Fruit fly (Drosophila melanogaster) whole organism, embryonic: Measurements from ENCODE around the gene sesB.
A peak's percentile ranks its signal among the peaks of the same experiment; 100 is the strongest.

Source experiments
- Antp ChIP-seq: fragments of 200-800 bp; sonication (Bioruptor generic); optimal IDR thresholded peaks from 3 replicates; lab custom pipeline; 2016; ENCODE audit warnings: missing biosample characterization, missing genetic modification characterization
- CG10147 ChIP-seq: fragments of 200-800 bp; sonication (Bioruptor generic); optimal IDR thresholded peaks from 2 replicates; lab custom pipeline; 2019; ENCODE audit warnings: missing biosample characterization, mild to moderate bottlenecking, missing genetic modification characterization, moderate library complexity
- CG10543 ChIP-seq: fragments of 200-800 bp; sonication (Bioruptor generic); optimal IDR thresholded peaks from 3 replicates; lab custom pipeline; 2017; ENCODE audit warnings: missing biosample characterization, mild to moderate bottlenecking, missing genetic modification characterization, moderate library complexity
- CG10979 ChIP-seq: fragments of 200-800 bp; sonication (Bioruptor generic); optimal IDR thresholded peaks from 2 replicates; lab custom pipeline; 2018; ENCODE audit warnings: missing biosample characterization, mild to moderate bottlenecking, missing genetic modification characterization, moderate library complexity
- CG13894 ChIP-seq: fragments of 200-800 bp; sonication (Bioruptor generic); optimal IDR thresholded peaks from 3 replicates; lab custom pipeline; 2018; ENCODE audit warnings: missing biosample characterization, mild to moderate bottlenecking, missing genetic modification characterization, moderate library complexity
- CG15269 ChIP-seq: fragments of 200-800 bp; sonication (Bioruptor generic); optimal IDR thresholded peaks from 2 replicates; lab custom pipeline; 2018; ENCODE audit warnings: missing biosample characterization, mild to moderate bottlenecking, missing genetic modification characterization, moderate library complexity
- CG16815 ChIP-seq: fragments of 200-800 bp; sonication (Bioruptor generic); optimal IDR thresholded peaks from 3 replicates; lab custom pipeline; 2017; ENCODE audit warnings: missing biosample characterization, mild to moderate bottlenecking, missing genetic modification characterization
- CG17359 ChIP-seq: fragments of 200-800 bp; sonication (Bioruptor generic); optimal IDR thresholded peaks from 3 replicates; lab custom pipeline; 2018; ENCODE audit warnings: missing biosample characterization, mild to moderate bottlenecking, missing genetic modification characterization, moderate library complexity
- CG17912 ChIP-seq: fragments of 200-800 bp; sonication (Bioruptor generic); optimal IDR thresholded peaks from 2 replicates; lab custom pipeline; 2018; ENCODE audit warnings: missing biosample characterization, mild to moderate bottlenecking, missing genetic modification characterization
- CG18599 ChIP-seq: fragments of 200-800 bp; sonication (Bioruptor generic); optimal IDR thresholded peaks from 3 replicates; lab custom pipeline; 2017; ENCODE audit warnings: missing biosample characterization, missing genetic modification characterization, mild to moderate bottlenecking, moderate library complexity, missing genetic modification reagents
- CG18619 ChIP-seq: fragments of 200-800 bp; sonication (Bioruptor generic); optimal IDR thresholded peaks from 3 replicates; lab custom pipeline; 2017; ENCODE audit warnings: missing biosample characterization, mild to moderate bottlenecking, missing genetic modification characterization
- CG2875 ChIP-seq: fragments of 200-800 bp; sonication (Bioruptor generic); optimal IDR thresholded peaks from 2 replicates; lab custom pipeline; 2017; ENCODE audit warnings: missing biosample characterization, mild to moderate bottlenecking, missing genetic modification characterization, missing genetic modification reagents
- CG31441 ChIP-seq: fragments of 200-800 bp; sonication (Bioruptor generic); IDR thresholded peaks from 2 replicates; pipeline ENCODE4 v1.3.6; 2022; ENCODE audit warnings: missing biosample characterization, missing genetic modification characterization
- CG34376 ChIP-seq: fragments of 200-800 bp; sonication (Bioruptor generic); optimal IDR thresholded peaks from 2 replicates; lab custom pipeline; 2018; ENCODE audit warnings: missing biosample characterization, mild to moderate bottlenecking, missing genetic modification characterization
- CG7839 ChIP-seq: fragments of 200-800 bp; sonication (Bioruptor generic); optimal IDR thresholded peaks from 3 replicates; lab custom pipeline; 2018; ENCODE audit warnings: missing biosample characterization, mild to moderate bottlenecking, missing genetic modification characterization, moderate library complexity
- CrebB ChIP-seq: fragments of 200-800 bp; sonication (Bioruptor generic); optimal IDR thresholded peaks from 3 replicates; lab custom pipeline; 2018; ENCODE audit warnings: missing biosample characterization, mild to moderate bottlenecking, missing genetic modification characterization
- Dfd ChIP-seq, 2 experiments: fragments of >200 bp; optimal IDR thresholded peaks; 2 replicates each; lab custom pipeline; 2017; ENCODE audit warnings: missing biosample characterization in 2 of 2, missing genetic modification characterization in 2 of 2
- Dref ChIP-seq: fragments of 200-800 bp; sonication (Bioruptor generic); IDR thresholded peaks from 2 replicates; pipeline ENCODE4 v1.3.6; 2022; ENCODE audit warnings: missing biosample characterization, missing genetic modification characterization
- Eip74EF ChIP-seq, 2 experiments: fragments of 200-800 bp in 1 of 2; fragments of >200 bp in 1 of 2; sonication (Bioruptor generic) in 1 of 2; optimal IDR thresholded peaks; 2 replicates each; lab custom pipeline; 2017 to 2019; ENCODE audit warnings: missing biosample characterization in 2 of 2, missing genetic modification characterization in 2 of 2, mild to moderate bottlenecking in 1 of 2, moderate library complexity in 1 of 2
- Ets65A ChIP-seq: fragments of 200-800 bp; sonication (Bioruptor generic); peaks from one replicate; lab custom pipeline; 2016; ENCODE audit warnings: missing biosample characterization, missing genetic modification characterization
- HLH4C ChIP-seq: fragments of 200-800 bp; sonication (Bioruptor generic); IDR thresholded peaks from 3 replicates; pipeline ENCODE4 v1.3.6; 2022; ENCODE audit warnings: missing biosample characterization, missing genetic modification characterization; ENCODE audit not compliant: partially characterized antibody
- Hand ChIP-seq: fragments of 200-800 bp; sonication (Bioruptor generic); optimal IDR thresholded peaks from 2 replicates; lab custom pipeline; 2017; ENCODE audit warnings: mild to moderate bottlenecking, missing biosample characterization, missing genetic modification reagents, missing genetic modification characterization
- Hr51 ChIP-seq, 2 experiments: fragments of 200-800 bp; sonication (Bioruptor generic); optimal IDR thresholded peaks; 2 replicates in 1 of 2; 3 replicates in 1 of 2; lab custom pipeline; 2016 to 2018; ENCODE audit warnings: missing biosample characterization in 2 of 2, missing genetic modification characterization in 2 of 2, mild to moderate bottlenecking in 1 of 2, moderate library complexity in 1 of 2
- Med ChIP-seq: fragments of 200-800 bp; sonication (Bioruptor generic); peaks from one replicate; lab custom pipeline; 2016; ENCODE audit warnings: missing biosample characterization, missing genetic modification characterization, mild to moderate bottlenecking, inconsistent platforms, moderate library complexity
- Oaz ChIP-seq: fragments of 200-800 bp; sonication (Bioruptor generic); IDR thresholded peaks from 2 replicates; pipeline ENCODE4 v1.3.6; 2022; ENCODE audit warnings: missing biosample characterization, missing genetic modification characterization
- Rfx ChIP-seq: fragments of 200-800 bp; sonication (Bioruptor generic); IDR thresholded peaks from 2 replicates; pipeline ENCODE4 v1.3.6; 2022; ENCODE audit warnings: missing biosample characterization, missing genetic modification characterization
- Vsx1 ChIP-seq: fragments of 200-800 bp; sonication (Bioruptor generic); optimal IDR thresholded peaks from 2 replicates; lab custom pipeline; 2017; ENCODE audit warnings: missing biosample characterization, mild to moderate bottlenecking, missing genetic modification characterization, missing genetic modification reagents
- YL-1 ChIP-seq: fragments of 200-800 bp; sonication (Bioruptor generic); optimal IDR thresholded peaks from 3 replicates; lab custom pipeline; 2017; ENCODE audit warnings: missing biosample characterization, mild to moderate bottlenecking, missing genetic modification characterization
- bab2 ChIP-seq: fragments of 200-800 bp; sonication (Bioruptor generic); optimal IDR thresholded peaks from 2 replicates; lab custom pipeline; 2016; ENCODE audit warnings: missing biosample characterization, missing genetic modification characterization
- bcd ChIP-seq: fragments of 200-800 bp; sonication (Bioruptor generic); optimal IDR thresholded peaks from 2 replicates; lab custom pipeline; 2017; ENCODE audit warnings: missing biosample characterization, mild to moderate bottlenecking, missing genetic modification characterization
- chinmo ChIP-seq: fragments of 200-800 bp; sonication (Bioruptor generic); IDR thresholded peaks from 4 replicates; pipeline ENCODE4 v1.3.6; 2022; ENCODE audit warnings: missing biosample characterization, missing genetic modification characterization; ENCODE audit not compliant: partially characterized antibody
- dan ChIP-seq: fragments of 200-800 bp; sonication (Bioruptor generic); IDR thresholded peaks from 2 replicates; pipeline ENCODE4 v1.3.6; 2022; ENCODE audit warnings: missing biosample characterization, missing genetic modification characterization
- dmrt99B ChIP-seq: fragments of 200-800 bp; sonication (Bioruptor generic); optimal IDR thresholded peaks from 2 replicates; lab custom pipeline; 2018; ENCODE audit warnings: missing biosample characterization, mild to moderate bottlenecking, missing genetic modification characterization, moderate library complexity
- exex ChIP-seq: fragments of 200-800 bp; sonication (Bioruptor generic); optimal IDR thresholded peaks from 4 replicates; lab custom pipeline; 2018; ENCODE audit warnings: missing biosample characterization, mild to moderate bottlenecking, missing genetic modification characterization, moderate library complexity
- gem ChIP-seq: fragments of 200-800 bp; sonication (Bioruptor generic); optimal IDR thresholded peaks from 2 replicates; lab custom pipeline; 2019; ENCODE audit warnings: missing biosample characterization, mild to moderate bottlenecking, missing genetic modification characterization, moderate library complexity
- grau ChIP-seq: fragments of 200-800 bp; optimal IDR thresholded peaks from 3 replicates; lab custom pipeline; 2019; ENCODE audit warnings: missing biosample characterization, mild to moderate bottlenecking, missing genetic modification characterization, moderate library complexity
- gsb-n ChIP-seq: fragments of 200-800 bp; sonication (Bioruptor generic); optimal IDR thresholded peaks from 3 replicates; lab custom pipeline; 2018; ENCODE audit warnings: missing biosample characterization, mild to moderate bottlenecking, missing genetic modification characterization
- gt ChIP-seq: fragments of 200-800 bp; sonication (Bioruptor generic); IDR thresholded peaks from 2 replicates; pipeline ENCODE4 v1.3.6; 2022; ENCODE audit warnings: missing biosample characterization, missing genetic modification characterization
- ind ChIP-seq: fragments of 200-800 bp; sonication (Bioruptor generic); optimal IDR thresholded peaks from 3 replicates; lab custom pipeline; 2016; ENCODE audit warnings: missing biosample characterization, missing genetic modification characterization
- lmd ChIP-seq: fragments of 200-800 bp; sonication (Bioruptor generic); IDR thresholded peaks from 2 replicates; pipeline ENCODE4 v1.3.6; 2022; ENCODE audit warnings: missing biosample characterization, missing genetic modification characterization
- nerfin-2 ChIP-seq: fragments of 200-800 bp; sonication (Bioruptor generic); IDR thresholded peaks from 2 replicates; pipeline ENCODE4 v1.3.6; 2022; ENCODE audit warnings: missing biosample characterization, missing genetic modification characterization; ENCODE audit not compliant: partially characterized antibody
- onecut ChIP-seq: fragments of 200-800 bp; sonication (Bioruptor generic); IDR thresholded peaks from 2 replicates; pipeline ENCODE4 v1.3.6; 2022; ENCODE audit warnings: missing biosample characterization, missing genetic modification characterization
- org-1 ChIP-seq: fragments of 200-800 bp; sonication (Bioruptor generic); optimal IDR thresholded peaks from 2 replicates; lab custom pipeline; 2017; ENCODE audit warnings: missing biosample characterization, missing genetic modification characterization
- pb ChIP-seq: fragments of 200-800 bp; sonication (Bioruptor generic); optimal IDR thresholded peaks from 3 replicates; lab custom pipeline; 2016; ENCODE audit warnings: missing biosample characterization, missing genetic modification characterization
- peb ChIP-seq: fragments of 200-800 bp; sonication (Bioruptor generic); IDR thresholded peaks from 2 replicates; pipeline ENCODE4 v1.3.6; 2022; ENCODE audit warnings: missing biosample characterization, missing genetic modification characterization
- psq ChIP-seq: fragments of 200-800 bp; sonication (Bioruptor generic); optimal IDR thresholded peaks from 2 replicates; lab custom pipeline; 2017; ENCODE audit warnings: missing biosample characterization, missing genetic modification characterization
- sisA ChIP-seq: fragments of 200-800 bp; sonication (Bioruptor generic); IDR thresholded peaks from 2 replicates; pipeline ENCODE4 v1.3.6; 2022; ENCODE audit warnings: missing biosample characterization, missing genetic modification characterization
- sna ChIP-seq: fragments of 200-800 bp; sonication (Bioruptor generic); IDR thresholded peaks from 2 replicates; pipeline ENCODE4 v1.3.6; 2022; ENCODE audit warnings: missing biosample characterization, missing genetic modification characterization; ENCODE audit not compliant: partially characterized antibody
- unpg ChIP-seq: fragments of 200-800 bp; sonication (Bioruptor generic); optimal IDR thresholded peaks from 3 replicates; lab custom pipeline; 2018; ENCODE audit warnings: missing biosample characterization, mild to moderate bottlenecking, missing genetic modification characterization, moderate library complexity
- zen ChIP-seq: fragments of 200-800 bp; sonication (Bioruptor generic); optimal IDR thresholded peaks from 3 replicates; lab custom pipeline; 2018; ENCODE audit warnings: missing biosample characterization, mild to moderate bottlenecking, missing genetic modification characterization, moderate library complexity

sesB gene

DNA sequence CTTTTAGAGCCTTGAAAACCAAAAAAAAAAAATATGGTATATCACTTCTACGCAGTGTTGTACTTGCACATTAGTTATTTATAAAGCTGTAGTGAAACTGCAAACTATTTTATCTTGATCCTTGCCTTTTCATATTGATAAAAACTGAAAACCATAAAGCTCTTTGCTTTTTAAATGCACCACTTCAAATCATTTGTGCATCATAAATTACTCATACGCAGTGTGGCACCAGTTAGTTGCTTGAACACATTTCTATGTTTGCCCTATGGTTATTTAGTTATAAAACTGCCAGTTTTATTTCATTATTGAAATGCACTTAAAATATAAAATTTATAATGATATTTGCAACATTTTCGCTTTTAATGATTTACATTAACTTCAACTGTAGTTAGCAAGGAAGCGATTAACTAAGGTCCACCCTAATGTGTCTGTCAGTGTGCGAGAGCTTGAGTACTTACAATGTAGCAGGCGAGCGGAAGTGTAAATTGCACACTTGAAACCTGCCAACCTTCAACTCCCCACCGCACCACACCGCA is 30.7 kb downstream of the sesB start (continued):
- TF ChIP-seq CG2875 (no peak), dmrt99B (tag; lab: Kevin White, UChicago) (peak; percentile 12), sna (GFP tag; lab: Robert Waterston, UW) (no peak), CG10147 (no peak), CG10543 (no peak), org-1 (GFP tag; lab: Kevin White, UChicago) (no peak), CG10979 (tag; lab: Kevin White, UChicago) (no peak), Antp (GFP tag; lab: Kevin White, UChicago) (no peak), CG7839 (tag; lab: Kevin White, UChicago) (peak; percentile 2), CG18599 (GFP tag; lab: Kevin White, UChicago) (peak; percentile 39), onecut (GFP tag; lab: Robert Waterston, UW) (no peak), CrebB (tag; lab: Kevin White, UChicago) (no peak), peb (GFP tag; lab: Robert Waterston, UW) (no peak), CG34376 (GFP tag; lab: Kevin White, UChicago) (peak; percentile 22), sisA (GFP tag; lab: Robert Waterston, UW) (no peak), Hr51 (GFP tag; optimal IDR thresholded peaks at IDR 0.05; lab: Kevin White, UChicago) (no peak), CG17359 (tag; lab: Kevin White, UChicago) (no peak), psq (GFP tag; lab: Kevin White, UChicago) (no peak), ind (GFP tag; lab: Kevin White, UChicago) (no peak), Med (peak; percentile 7), unpg (GFP tag; lab: Kevin White, UChicago) (no peak), Rfx (GFP tag; lab: Robert Waterston, UW) (no peak), YL-1 (no peak), pb (GFP tag; lab: Kevin White, UChicago) (no peak), CG16815 (GFP tag; lab: Kevin White, UChicago) (no peak), Hand (GFP tag; lab: Kevin White, UChicago) (peak; percentile 16), CG13894 (tag; lab: Kevin White, UChicago) (no peak), zen (tag; lab: Kevin White, UChicago) (no peak), CG18619 (GFP tag; lab: Kevin White, UChicago) (peak; percentile 23), Eip74EF (GFP tag; optimal IDR thresholded peaks at IDR 0.05; lab: Kevin White, UChicago) (no peak), gt (no peak), bab2 (GFP tag; lab: Kevin White, UChicago) (no peak), exex (no peak), CG31441 (0 out of 2 replicates have a peak, but pooled peaks have one; percentile 22), gsb-n (tag; lab: Kevin White, UChicago) (no peak), grau (tag; lab: Kevin White, UChicago) (peak; percentile 16)

DNA sequence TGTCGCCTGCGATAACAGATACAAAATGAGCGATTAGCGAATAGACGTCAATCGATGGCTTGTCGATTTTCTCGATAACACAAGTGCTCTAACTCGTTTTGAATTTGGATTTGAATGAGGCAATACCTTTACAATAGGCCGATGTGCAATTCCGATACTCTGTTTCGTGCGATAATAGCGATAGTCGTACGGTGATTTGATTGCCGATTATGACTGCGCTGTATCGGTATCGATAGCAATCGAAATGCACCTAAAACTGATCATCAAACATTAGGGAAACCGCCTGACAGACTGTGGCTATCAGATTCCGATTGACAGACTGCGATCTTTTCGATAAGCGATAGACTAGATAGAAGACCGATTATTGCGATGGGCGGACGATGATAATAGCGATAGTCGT is 35.0 kb downstream of the sesB start:
- TF ChIP-seq Dfd (GFP tag; optimal IDR thresholded peaks at IDR 0.05; lab: Kevin White, UChicago) (no peak), CG15269 (tag; lab: Kevin White, UChicago) (no peak), sisA (GFP tag; lab: Robert Waterston, UW) (no peak), HLH4C (GFP tag; lab: Robert Waterston, UW) (peak; percentile 64), lmd (GFP tag; lab: Robert Waterston, UW) (no peak), Oaz (GFP tag; lab: Robert Waterston, UW) (no peak), chinmo (GFP tag; lab: Robert Waterston, UW) (no peak), Dref (GFP tag; lab: Robert Waterston, UW) (peak; percentile 36; the same call in 1 of the 2 replicates), bcd (GFP tag; lab: Kevin White, UChicago) (no peak), dan (GFP tag; lab: Robert Waterston, UW) (no peak), CG17912 (GFP tag; lab: Kevin White, UChicago) (no peak), Ets65A (GFP tag; lab: Kevin White, UChicago) (peak; percentile 46), gem (tag; lab: Kevin White, UChicago) (no peak), nerfin-2 (GFP tag; lab: Robert Waterston, UW) (peak; percentile 64), Vsx1 (GFP tag; lab: Kevin White, UChicago) (no peak), CG13894 (tag; lab: Kevin White, UChicago) (no peak)
